Worm (Caenorhabditis elegans) whole organism, early embryonic: ENCODE results near the gene C17H12.12.

Experiments
- ama-1 ChIP-seq: fragments of 150-350 bp; optimal IDR thresholded peaks from 2 replicates; lab custom pipeline; 2014
- ceh-13 ChIP-seq: fragments of 200-800 bp; sonication (Bioruptor generic); optimal IDR thresholded peaks from 2 replicates; lab custom pipeline; 2018; ENCODE audit warnings: mild to moderate bottlenecking, missing genetic modification characterization, missing compliant biosample characterization
- ets-7 ChIP-seq: sonication (generic microtip); optimal IDR thresholded peaks from 2 replicates; lab custom pipeline; 2016; ENCODE audit warnings: missing genotype, missing genetic modification characterization, missing compliant biosample characterization
- flt-1 ChIP-seq: fragments of 200-800 bp; sonication (Bioruptor generic); IDR thresholded peaks from 2 replicates; pipeline ENCODE4 v1.3.6; 2022; ENCODE audit warnings: missing genetic modification characterization, missing compliant biosample characterization
- hmbx-1 ChIP-seq: sonication (generic microtip); optimal IDR thresholded peaks from 2 replicates; lab custom pipeline; 2016; ENCODE audit warnings: mild to moderate bottlenecking, missing genetic modification characterization, missing compliant biosample characterization
- pes-1 ChIP-seq: fragments of 200-800 bp; sonication (Bioruptor generic); IDR thresholded peaks from 2 replicates; pipeline ENCODE4 v1.3.6; 2022; ENCODE audit warnings: missing genetic modification reagents, missing genetic modification characterization, missing compliant biosample characterization
- tbx-37 ChIP-seq: fragments of 200-800 bp; sonication (Bioruptor generic); conservative IDR thresholded peaks from 2 replicates; pipeline ENCODE4 v1.3.6; 2022; ENCODE audit warnings: missing genetic modification reagents, missing genetic modification characterization, missing compliant biosample characterization

ce11 chrIV:6795529-6795928 lies at the start of gene C17H12.12, which contains the start of gene C17H12.3:
- no peak for TF ChIP-seq ets-7 (tag; lab: Kevin White, UChicago)
- TF ChIP-seq ama-1: no peak
- TF ChIP-seq tbx-37 (GFP tag; lab: Robert Waterston, UW): no peak
- no peak for TF ChIP-seq ceh-13 (GFP tag; lab: Kevin White, UChicago)
- TF ChIP-seq pes-1 (GFP tag; lab: Robert Waterston, UW): no peak
- TF ChIP-seq flt-1: no peak
- no peak for TF ChIP-seq hmbx-1 (tag; lab: Kevin White, UChicago)
